Worm (Caenorhabditis elegans): ENCODE results near the gene AH6.17.

DNA sequence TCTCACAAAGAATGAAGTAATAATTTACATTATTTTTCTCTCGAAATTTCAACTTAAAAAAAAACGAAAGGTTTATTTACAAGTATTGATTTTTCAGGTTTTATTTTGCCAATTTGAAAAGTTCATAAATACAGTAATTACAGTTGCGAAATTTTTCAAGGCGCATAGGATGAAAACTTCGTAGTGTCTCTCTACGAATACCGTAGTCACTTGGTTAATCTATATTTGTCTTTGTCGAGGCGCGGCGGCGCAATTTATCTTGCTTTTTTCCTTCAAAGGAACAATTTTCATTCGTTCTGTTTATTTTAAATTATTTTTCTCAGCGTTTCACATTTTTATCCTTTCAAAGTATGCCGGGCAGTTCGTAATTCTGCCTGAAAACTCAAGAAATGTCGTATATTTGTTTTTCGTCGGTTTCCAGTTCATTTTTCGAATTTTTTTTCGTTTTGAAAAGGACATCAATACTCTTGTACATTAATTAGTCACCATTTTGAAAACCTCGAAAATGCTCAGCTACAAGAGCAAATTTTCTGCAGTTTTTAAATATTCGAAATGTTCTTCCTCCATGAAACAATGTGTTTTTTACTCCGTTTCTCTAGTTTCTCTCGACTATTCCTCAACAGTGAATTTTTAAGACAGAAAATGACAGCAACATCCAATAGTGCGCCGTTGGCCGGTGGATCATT lies 712 bp downstream of the AH6.17 start, which contains the start of gene mex-6:
- TF ChIP-seq nhr-28 (tag; optimal IDR thresholded peaks at IDR 0.05) (no peak), unc-39 (tag; optimal IDR thresholded peaks at IDR 0.05) (no peak), M03D4.4 (tag; optimal IDR thresholded peaks at IDR 0.05) (no peak), mep-1 (tag; optimal IDR thresholded peaks at IDR 0.05) (no peak), ceh-83 (GFP tag; optimal IDR thresholded peaks at IDR 0.05) (no peak), sptf-1 (tag; optimal IDR thresholded peaks at IDR 0.05) (no peak), mls-2 (tag; optimal IDR thresholded peaks at IDR 0.05) (no peak)

All from whole organism, mixed stage, embryonic.